Worm (Caenorhabditis elegans) whole organism, L1 larva: ENCODE measurements around the gene str-175.

Experiments used
- ceh-82 ChIP-seq, 3 experiments: fragments of 150-350 bp in 1 of 3; sonication (generic microtip) in 2 of 3; optimal IDR thresholded peaks; 2 replicates each; lab custom pipeline; 2014 to 2017; ENCODE audit warnings: missing biosample characterization in 3 of 3, missing genetic modification characterization in 3 of 3
- mep-1 ChIP-seq: fragments of 150-350 bp; optimal IDR thresholded peaks from 2 replicates; lab custom pipeline; 2014; ENCODE audit warnings: missing biosample characterization, missing genetic modification characterization
- nhr-11 ChIP-seq: fragments of 150-350 bp; optimal IDR thresholded peaks from 2 replicates; lab custom pipeline; 2014; ENCODE audit warnings: missing biosample characterization, missing genetic modification characterization
- nhr-77 ChIP-seq: fragments of 150-350 bp; optimal IDR thresholded peaks from 2 replicates; lab custom pipeline; 2014; ENCODE audit warnings: missing biosample characterization, missing genetic modification characterization
- tbx-2 ChIP-seq: sonication (generic microtip); optimal IDR thresholded peaks from 2 replicates; lab custom pipeline; 2016; ENCODE audit warnings: missing genetic modification characterization, missing compliant biosample characterization
- unc-62 ChIP-seq: fragments of 150-350 bp; optimal IDR thresholded peaks from 2 replicates; lab custom pipeline; 2014; ENCODE audit warnings: missing biosample characterization, missing genetic modification reagents, missing genetic modification characterization

DNA sequence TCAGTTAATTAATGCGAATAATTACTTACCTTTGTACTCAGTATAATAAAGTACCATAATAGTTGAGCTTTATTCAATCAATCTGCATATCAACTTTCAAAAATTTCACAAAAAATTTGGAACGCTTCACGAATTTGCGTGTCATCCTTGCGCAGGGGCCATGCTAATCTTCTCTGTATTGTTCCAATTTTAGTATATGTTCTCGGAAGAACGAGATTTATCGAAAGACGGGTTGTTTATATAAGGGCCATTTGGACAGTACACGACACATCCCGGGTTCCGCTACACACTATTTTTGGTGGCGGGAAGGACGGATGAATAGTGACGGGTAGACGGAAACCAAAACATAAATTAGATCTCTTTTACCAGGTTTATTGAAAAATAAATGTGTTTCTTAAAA, 5.9 kb downstream of the str-175 start:
- TF ChIP-seq nhr-77 (tag; lab: Kevin White, UChicago) (no peak), unc-62 (no peak), nhr-11 (tag; lab: Kevin White, UChicago) (no peak), tbx-2 (tag; lab: Kevin White, UChicago) (no peak), ceh-82 (tag; optimal IDR thresholded peaks at IDR 0.05; lab: Kevin White, UChicago) (no peak), mep-1 (tag; lab: Kevin White, UChicago) (no peak)
